Worm (Caenorhabditis elegans): Measurements from ENCODE around the gene tni-4.

Gene tni-4

ce11 chrIV:5204573-5204972 lies at the start of gene tni-4:
Gene tni-4, plus strand, starts transcription at chrIV:5204591.
- TF ChIP-seq lir-3 (tag; optimal IDR thresholded peaks at IDR 0.05; ENCODE audit: poor library complexity): no peak
- no peak for TF ChIP-seq zag-1 (tag; optimal IDR thresholded peaks at IDR 0.05)
- no peak for TF ChIP-seq nhr-77 (tag; optimal IDR thresholded peaks at IDR 0.05)
- TF ChIP-seq lin-14 (GFP tag; optimal IDR thresholded peaks at IDR 0.05): no peak
- TF ChIP-seq ets-5 (GFP tag; IDR thresholded peaks at IDR 0.05): no peak

DNA sequence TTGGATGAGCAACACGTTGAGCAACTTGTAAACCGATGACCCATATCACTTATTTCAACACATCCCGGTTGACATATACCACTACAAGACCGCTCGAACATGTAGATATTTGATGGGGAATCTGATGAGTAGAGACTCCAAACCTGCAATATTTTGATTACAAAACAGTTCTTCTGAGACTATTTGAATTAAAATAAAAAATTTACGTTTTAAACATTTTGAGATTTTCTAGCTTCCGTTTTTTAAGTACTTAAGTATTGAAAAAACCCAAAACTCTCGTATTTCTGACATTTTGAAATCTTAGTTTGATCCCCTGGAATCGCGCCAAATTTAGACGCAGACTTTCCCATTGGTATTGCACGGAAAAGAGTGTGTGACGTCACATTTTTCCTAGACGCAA lies 47.2 kb upstream of the tni-4 start, which contains the start of gene C24D10.49:
Gene C24D10.49, minus strand, starts transcription at position 101 of the 400 bp plus-strand sequence.
- TF ChIP-seq unc-130 (tag; optimal IDR thresholded peaks at IDR 0.05) (no peak), lin-15B (tag; optimal IDR thresholded peaks at IDR 0.05) (no peak), nhr-12 (tag; optimal IDR thresholded peaks at IDR 0.05) (no peak), isw-1 (GFP tag; IDR thresholded peaks at IDR 0.05) (no peak), unc-86 (tag; optimal IDR thresholded peaks at IDR 0.05) (no peak), egl-27 (tag; optimal IDR thresholded peaks at IDR 0.05) (no peak), vab-15 (tag; optimal IDR thresholded peaks at IDR 0.05) (no peak), ama-1 (optimal IDR thresholded peaks at IDR 0.05) (no peak), ztf-11 (tag; optimal IDR thresholded peaks at IDR 0.05) (no peak), unc-98 (GFP tag; IDR thresholded peaks at IDR 0.05) (no peak), nhr-11 (tag; optimal IDR thresholded peaks at IDR 0.05) (no peak), F16B12.6 (tag; optimal IDR thresholded peaks at IDR 0.05) (no peak), ceh-63 (GFP tag; optimal IDR thresholded peaks at IDR 0.05) (no peak), ceh-8 (GFP tag; optimal IDR thresholded peaks at IDR 0.05) (no peak), lsy-2 (tag; optimal IDR thresholded peaks at IDR 0.05) (no peak), rnt-1 (tag; optimal IDR thresholded peaks at IDR 0.05) (no peak), nhr-77 (tag; optimal IDR thresholded peaks at IDR 0.05) (no peak), nhr-76 (tag; optimal IDR thresholded peaks at IDR 0.05) (no peak), unc-30 (tag; optimal IDR thresholded peaks at IDR 0.05) (no peak), nhr-47 (tag; optimal IDR thresholded peaks at IDR 0.05) (no peak)

ce11 chrIV:5160171-5160570 lies 44.2 kb upstream of the tni-4 start, which contains the start of the genes C24D10.6 and C24D10.4:
Gene C24D10.6, minus strand, starts transcription at chrIV:5160248.
Gene C24D10.4, plus strand, starts transcription at chrIV:5160522.
- TF ChIP-seq mep-1 (tag; optimal IDR thresholded peaks at IDR 0.05) (peak; percentile 70), nhr-11 (tag; optimal IDR thresholded peaks at IDR 0.05) (no peak), zip-4 (GFP tag; optimal IDR thresholded peaks at IDR 0.05) (no peak), skn-1 (tag; optimal IDR thresholded peaks at IDR 0.05) (peak; percentile 77), hlh-4 (tag; optimal IDR thresholded peaks at IDR 0.05) (no peak), lin-35 (GFP tag; optimal IDR thresholded peaks at IDR 0.05) (peak; percentile 62 to 69), isw-1 (GFP tag; IDR thresholded peaks at IDR 0.05) (peak; percentile 32; the same call in 1 of the 2 replicates), lin-13 (GFP tag; optimal IDR thresholded peaks at IDR 0.05) (peak; percentile 23), sox-4 (tag; optimal IDR thresholded peaks at IDR 0.05) (no peak), fkh-4 (tag; optimal IDR thresholded peaks at IDR 0.05; ENCODE audit: borderline replicate concordance) (no peak), blmp-1 (tag; optimal IDR thresholded peaks at IDR 0.05) (no peak), dsc-1 (tag; optimal IDR thresholded peaks at IDR 0.05) (peak; percentile 29), aly-2 (tag; optimal IDR thresholded peaks at IDR 0.05) (no peak), egl-27 (tag; optimal IDR thresholded peaks at IDR 0.05) (no peak), nhr-28 (tag; optimal IDR thresholded peaks at IDR 0.05) (no peak), lsy-2 (tag; optimal IDR thresholded peaks at IDR 0.05) (peak; percentile 69 to 77), hpl-2 (GFP tag; optimal IDR thresholded peaks at IDR 0.05) (no peak), zag-1 (tag; optimal IDR thresholded peaks at IDR 0.05) (no peak), alr-1 (tag; optimal IDR thresholded peaks at IDR 0.05; ENCODE audit: borderline replicate concordance) (no peak), ceh-88 (GFP tag; IDR thresholded peaks at IDR 0.05) (no peak; the same call in 1 of the 2 replicates), Y116A8C.19 (tag; optimal IDR thresholded peaks at IDR 0.05; ENCODE audit: borderline replicate concordance) (no peak), fkh-8 (tag; optimal IDR thresholded peaks at IDR 0.05) (no peak), unc-62 (GFP tag; optimal IDR thresholded peaks at IDR 0.05) (no peak), lin-15B (tag; optimal IDR thresholded peaks at IDR 0.05) (peak; percentile 72), mab-9 (GFP tag; IDR thresholded peaks at IDR 0.05) (no peak), nhr-47 (tag; optimal IDR thresholded peaks at IDR 0.05) (peak; percentile 62), lin-39 (tag; optimal IDR thresholded peaks at IDR 0.05) (peak; percentile 39), nhr-90 (tag; optimal IDR thresholded peaks at IDR 0.05; ENCODE audit: poor library complexity) (peak; percentile 32), ama-1 (optimal IDR thresholded peaks at IDR 0.05) (no peak), nhr-77 (tag; optimal IDR thresholded peaks at IDR 0.05) (no peak), fos-1 (tag; optimal IDR thresholded peaks at IDR 0.05) (no peak), F16B12.6 (tag; optimal IDR thresholded peaks at IDR 0.05) (peak; percentile 32), unc-30 (tag; optimal IDR thresholded peaks at IDR 0.05) (no peak), dpl-1 (GFP tag; optimal IDR thresholded peaks at IDR 0.05) (peak; percentile 51 to 71 (median 65)), egl-13 (tag; optimal IDR thresholded peaks at IDR 0.05) (peak; percentile 28)
